Fruit fly (Drosophila melanogaster) whole organism, prepupa: ENCODE measurements around the gene ATPsyngamma.

Experiments
- CG16779 ChIP-seq: fragments of 200-800 bp; sonication (Bioruptor generic); optimal IDR thresholded peaks from 3 replicates; lab custom pipeline; 2017; ENCODE audit warnings: missing biosample characterization, mild to moderate bottlenecking, missing genetic modification characterization
- CG34406 ChIP-seq: fragments of 200-800 bp; sonication (Bioruptor generic); optimal IDR thresholded peaks from 3 replicates; lab custom pipeline; 2016; ENCODE audit warnings: missing biosample characterization, missing genetic modification characterization
- fd59A ChIP-seq: fragments of 200-800 bp; sonication (Bioruptor generic); optimal IDR thresholded peaks from 2 replicates; lab custom pipeline; 2017; ENCODE audit warnings: missing biosample characterization, mild to moderate bottlenecking, missing genetic modification characterization, missing genetic modification reagents
- svp ChIP-seq: fragments of 200-800 bp; sonication (Bioruptor generic); peaks from one replicate; lab custom pipeline; 2016; ENCODE audit warnings: missing biosample characterization, missing genetic modification characterization

DNA sequence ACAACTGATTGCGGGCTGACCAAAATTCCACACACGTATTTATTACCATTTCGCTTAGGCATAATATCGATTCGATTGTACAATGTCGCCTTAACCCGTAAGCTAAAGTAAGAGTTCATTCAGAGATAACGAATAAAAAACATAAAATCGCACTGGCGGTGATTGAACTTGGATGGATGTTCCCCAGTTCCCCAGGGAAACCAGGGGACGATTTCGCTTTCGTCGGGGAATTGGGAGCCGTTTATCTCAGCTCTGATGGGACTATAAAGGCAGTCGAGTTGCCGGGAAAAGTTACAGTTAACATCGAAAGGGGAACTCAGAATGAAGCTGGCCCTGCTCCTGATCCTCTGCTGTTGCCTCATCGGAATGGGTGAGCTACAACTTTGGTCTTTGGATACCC is 26.7 kb downstream of the ATPsyngamma start, which contains the start of gene CG34296:
- TF ChIP-seq fd59A (GFP tag; lab: Kevin White, UChicago) (no peak), svp (GFP tag; lab: Kevin White, UChicago) (no peak), CG16779 (tag; lab: Kevin White, UChicago) (no peak), CG34406 (no peak)
